Worm (Caenorhabditis elegans): Measurements from ENCODE around the gene angl-1.

DNA sequence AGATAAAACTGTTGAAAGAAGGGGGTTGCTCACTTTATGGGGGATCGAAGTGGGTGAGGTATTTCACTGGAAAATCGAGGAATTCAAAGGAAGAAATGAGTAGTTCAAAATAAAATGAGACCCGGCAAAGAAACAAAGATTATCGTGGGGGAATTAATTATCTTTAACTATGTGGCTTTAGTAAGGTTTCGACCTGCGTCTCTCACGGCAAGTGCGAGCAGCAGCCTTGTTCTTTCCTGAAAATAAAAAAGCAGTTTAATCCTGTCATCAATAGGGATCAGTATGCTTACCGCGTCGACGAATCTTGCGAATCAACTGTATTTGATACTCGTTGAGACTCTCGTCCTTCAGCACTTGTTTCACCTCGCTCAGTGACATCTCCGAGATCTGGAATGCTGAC is 31.0 kb upstream of the angl-1 start, which contains the start of gene srh-271:
- no peak for TF ChIP-seq ref-1 (GFP tag; conservative IDR thresholded peaks at IDR 0.05)
- TF ChIP-seq T22C8.4 (GFP tag; IDR thresholded peaks at IDR 0.05): no peak
- TF ChIP-seq cog-1 (tag; optimal IDR thresholded peaks at IDR 0.05): no peak
- TF ChIP-seq flt-1 (GFP tag; IDR thresholded peaks at IDR 0.05): no peak
- TF ChIP-seq tab-1 (GFP tag; IDR thresholded peaks at IDR 0.05): no peak
- TF ChIP-seq med-1 (GFP tag; optimal IDR thresholded peaks at IDR 0.05; ENCODE audit: insufficient read depth): no peak
- no peak for TF ChIP-seq ztf-23 (GFP tag; IDR thresholded peaks at IDR 0.05)
- no peak for TF ChIP-seq klf-2 (GFP tag; conservative IDR thresholded peaks at IDR 0.05)
- TF ChIP-seq ztf-29 (GFP tag; IDR thresholded peaks at IDR 0.05): no peak
